Worm (Caenorhabditis elegans) whole organism, L4 larva: ENCODE data around the gene sdz-5.

Experiments used
- egl-43 ChIP-seq: fragments of 200-800 bp; sonication (Bioruptor generic); IDR thresholded peaks from 2 replicates; pipeline ENCODE4 v1.3.6; 2022; ENCODE audit warnings: missing genetic modification reagents, missing genetic modification characterization, missing compliant biosample characterization
- pha-4 ChIP-seq, 2 experiments: fragments of 150-350 bp in 1 of 2; fragments of 200-800 bp in 1 of 2; sonication (Bioruptor generic) in 1 of 2; IDR thresholded peaks in 1 of 2; optimal IDR thresholded peaks in 1 of 2; 2 replicates each; pipeline versions ENCODE4 v1.3.6 to Lab custom; 2014 to 2022; ENCODE audit warnings: missing genetic modification characterization in 2 of 2, missing genetic modification reagents in 2 of 2, missing biosample characterization in 1 of 2, missing compliant biosample characterization in 1 of 2
- ztf-11 ChIP-seq: fragments of 150-350 bp; optimal IDR thresholded peaks from 2 replicates; lab custom pipeline; 2014; ENCODE audit warnings: missing biosample characterization, missing genetic modification characterization

ce11 chrII:3043358-3043757 lies 34.9 kb downstream of the sdz-5 start, which contains the start of gene B0454.8:
- TF ChIP-seq egl-43 (GFP tag; lab: Robert Waterston, UW), result no peak
- TF ChIP-seq pha-4 (GFP tag; IDR thresholded peaks at IDR 0.05; lab: Robert Waterston, UW), result no peak
- no peak for TF ChIP-seq pha-4 (tag; optimal IDR thresholded peaks at IDR 0.05; lab: Kevin White, UChicago)
- no peak for TF ChIP-seq ztf-11
